Worm (Caenorhabditis elegans) whole organism, late embryonic: ENCODE results near the gene F42G2.5.
A peak's percentile ranks its signal among the peaks of the same experiment; 100 is the strongest.

Experiments
- C08G9.2 ChIP-seq: sonication (generic microtip); optimal IDR thresholded peaks from 2 replicates; lab custom pipeline; 2016; ENCODE audit warnings: mild to moderate bottlenecking, missing genetic modification characterization, moderate library complexity, missing compliant biosample characterization
- C38D4.7 ChIP-seq: fragments of 200-800 bp; sonication (Bioruptor generic); optimal IDR thresholded peaks from 2 replicates; lab custom pipeline; 2018; ENCODE audit warnings: mild to moderate bottlenecking, missing genetic modification characterization, moderate library complexity, missing compliant biosample characterization
- F13H6.1 ChIP-seq: sonication (generic microtip); optimal IDR thresholded peaks from 2 replicates; lab custom pipeline; 2016; ENCODE audit warnings: missing genetic modification characterization, missing compliant biosample characterization
- K02D7.2 ChIP-seq: sonication (generic microtip); optimal IDR thresholded peaks from 2 replicates; lab custom pipeline; 2017; ENCODE audit warnings: mild to moderate bottlenecking, missing genetic modification characterization, missing compliant biosample characterization
- ahr-1 ChIP-seq: sonication (generic microtip); optimal IDR thresholded peaks from 2 replicates; lab custom pipeline; 2016; ENCODE audit warnings: missing genetic modification characterization, missing compliant biosample characterization
- ceh-14 ChIP-seq: sonication (generic microtip); optimal IDR thresholded peaks from 2 replicates; lab custom pipeline; 2016; ENCODE audit warnings: missing genotype, missing genetic modification characterization, missing compliant biosample characterization
- ceh-18 ChIP-seq: sonication (generic microtip); optimal IDR thresholded peaks from 2 replicates; lab custom pipeline; 2016; ENCODE audit warnings: missing genetic modification characterization, missing compliant biosample characterization
- ceh-19 ChIP-seq: fragments of 200-800 bp; sonication (Bioruptor generic); optimal IDR thresholded peaks from 2 replicates; lab custom pipeline; 2018; ENCODE audit warnings: mild to moderate bottlenecking, missing genetic modification characterization, missing compliant biosample characterization
- ceh-2 ChIP-seq: sonication (generic microtip); optimal IDR thresholded peaks from 2 replicates; lab custom pipeline; 2016; ENCODE audit warnings: missing genotype, missing genetic modification characterization, missing compliant biosample characterization
- ceh-24 ChIP-seq: sonication (generic microtip); optimal IDR thresholded peaks from 2 replicates; lab custom pipeline; 2016; ENCODE audit warnings: mild to moderate bottlenecking, missing genetic modification characterization, missing compliant biosample characterization
- ceh-31 ChIP-seq: sonication (generic microtip); optimal IDR thresholded peaks from 2 replicates; lab custom pipeline; 2016; ENCODE audit warnings: missing genetic modification characterization, missing compliant biosample characterization
- ceh-34 ChIP-seq: sonication (generic microtip); optimal IDR thresholded peaks from 2 replicates; lab custom pipeline; 2016; ENCODE audit warnings: mild to moderate bottlenecking, missing genetic modification characterization, missing compliant biosample characterization
- ceh-45 ChIP-seq: fragments of 200-800 bp; sonication (Bioruptor generic); IDR thresholded peaks from 2 replicates; pipeline ENCODE4 v1.3.6; 2022; ENCODE audit warnings: missing genetic modification reagents, missing genetic modification characterization, missing compliant biosample characterization
- che-1 ChIP-seq: sonication (generic microtip); optimal IDR thresholded peaks from 2 replicates; lab custom pipeline; 2016; ENCODE audit warnings: mild to moderate bottlenecking, missing genetic modification characterization, missing compliant biosample characterization
- dve-1 ChIP-seq: sonication (generic microtip); optimal IDR thresholded peaks from 2 replicates; lab custom pipeline; 2017; ENCODE audit warnings: antibody characterized with exemption, mild to moderate bottlenecking, missing genetic modification characterization, missing compliant biosample characterization
- elt-2 ChIP-seq: sonication (generic microtip); optimal IDR thresholded peaks from 2 replicates; lab custom pipeline; 2016; ENCODE audit warnings: missing genetic modification reagents, missing genetic modification characterization, missing compliant biosample characterization
- ets-4 ChIP-seq: sonication (generic microtip); optimal IDR thresholded peaks from 2 replicates; lab custom pipeline; 2016; ENCODE audit warnings: missing genetic modification characterization, missing compliant biosample characterization
- fax-1 ChIP-seq: sonication (generic microtip); optimal IDR thresholded peaks from 2 replicates; lab custom pipeline; 2016; ENCODE audit warnings: missing genotype, missing genetic modification characterization, missing compliant biosample characterization
- fkh-10 ChIP-seq: fragments of 150-350 bp; optimal IDR thresholded peaks from 2 replicates; lab custom pipeline; 2014; ENCODE audit warnings: missing biosample characterization, missing genetic modification reagents, missing genetic modification characterization
- hlh-13 ChIP-seq: fragments of 200-800 bp; sonication (Bioruptor generic); optimal IDR thresholded peaks from 2 replicates; lab custom pipeline; 2018; ENCODE audit warnings: mild to moderate bottlenecking, missing genetic modification characterization, missing compliant biosample characterization
- hlh-15 ChIP-seq: sonication (generic microtip); optimal IDR thresholded peaks from 2 replicates; lab custom pipeline; 2016; ENCODE audit warnings: missing genetic modification characterization, missing compliant biosample characterization
- hlh-30 ChIP-seq: sonication (generic microtip); optimal IDR thresholded peaks from 2 replicates; lab custom pipeline; 2017; ENCODE audit warnings: antibody characterized with exemption, missing genetic modification characterization, missing compliant biosample characterization; ENCODE audit not compliant: insufficient read depth
- lin-11 ChIP-seq: fragments of 200-800 bp; sonication (Bioruptor generic); optimal IDR thresholded peaks from 2 replicates; lab custom pipeline; 2018; ENCODE audit warnings: mild to moderate bottlenecking, missing genetic modification characterization, missing compliant biosample characterization
- madf-2 ChIP-seq: sonication (generic microtip); optimal IDR thresholded peaks from 2 replicates; lab custom pipeline; 2017; ENCODE audit warnings: missing genetic modification characterization, missing compliant biosample characterization
- mec-3 ChIP-seq: sonication (generic microtip); optimal IDR thresholded peaks from 2 replicates; lab custom pipeline; 2016; ENCODE audit warnings: borderline replicate concordance, missing genetic modification characterization, missing compliant biosample characterization
- nfya-1 ChIP-seq: sonication (generic microtip); optimal IDR thresholded peaks from 2 replicates; lab custom pipeline; 2017; ENCODE audit warnings: missing genetic modification characterization, mild to moderate bottlenecking, missing compliant biosample characterization, antibody characterized with exemption, moderate library complexity
- nhr-11 ChIP-seq: fragments of 150-350 bp; optimal IDR thresholded peaks from 2 replicates; lab custom pipeline; 2014; ENCODE audit warnings: missing biosample characterization, missing genetic modification characterization
- npax-4 ChIP-seq: sonication (generic microtip); optimal IDR thresholded peaks from 2 replicates; lab custom pipeline; 2016; ENCODE audit warnings: missing genetic modification characterization, missing compliant biosample characterization
- odd-2 ChIP-seq: sonication (generic microtip); optimal IDR thresholded peaks from 2 replicates; lab custom pipeline; 2017; ENCODE audit warnings: antibody characterized with exemption, mild to moderate bottlenecking, missing genetic modification characterization, missing compliant biosample characterization
- pag-3 ChIP-seq: sonication (generic microtip); optimal IDR thresholded peaks from 2 replicates; lab custom pipeline; 2016; ENCODE audit warnings: missing compliant biosample characterization, missing genetic modification characterization, borderline replicate concordance
- pax-1 ChIP-seq: fragments of 150-350 bp; optimal IDR thresholded peaks from 2 replicates; lab custom pipeline; 2014; ENCODE audit warnings: missing biosample characterization, missing genetic modification characterization
- pros-1 ChIP-seq: fragments of 150-350 bp; optimal IDR thresholded peaks from 2 replicates; lab custom pipeline; 2014; ENCODE audit warnings: missing biosample characterization, missing genetic modification reagents, missing genetic modification characterization
- sox-2 ChIP-seq: fragments of 200-800 bp; sonication (Bioruptor generic); IDR thresholded peaks from 2 replicates; pipeline ENCODE4 v1.3.6; 2022; ENCODE audit warnings: missing genetic modification reagents, missing genetic modification characterization, missing compliant biosample characterization
- sox-4 ChIP-seq: sonication (generic microtip); optimal IDR thresholded peaks from 2 replicates; lab custom pipeline; 2017; ENCODE audit warnings: mild to moderate bottlenecking, missing genetic modification characterization, inconsistent platforms, missing compliant biosample characterization
- tbx-2 ChIP-seq: sonication (generic microtip); optimal IDR thresholded peaks from 2 replicates; lab custom pipeline; 2016; ENCODE audit warnings: missing genetic modification characterization, missing compliant biosample characterization
- tbx-7 ChIP-seq: sonication (generic microtip); optimal IDR thresholded peaks from 2 replicates; lab custom pipeline; 2016; ENCODE audit warnings: missing genotype, missing genetic modification characterization, missing compliant biosample characterization
- unc-3 ChIP-seq, 2 experiments: fragments of 200-800 bp in 1 of 2; sonication (Bioruptor generic) in 1 of 2; sonication (generic microtip) in 1 of 2; conservative IDR thresholded peaks in 1 of 2; optimal IDR thresholded peaks in 1 of 2; 2 replicates each; pipeline versions ENCODE4 v1.3.6 to Lab custom; 2016 to 2022; ENCODE audit warnings: missing compliant biosample characterization in 2 of 2, missing genetic modification characterization in 2 of 2, missing genetic modification reagents in 1 of 2
- unc-42 ChIP-seq: sonication (generic microtip); optimal IDR thresholded peaks from 2 replicates; lab custom pipeline; 2016; ENCODE audit warnings: missing genotype, missing genetic modification characterization, missing compliant biosample characterization
- unc-86 ChIP-seq: sonication (generic microtip); optimal IDR thresholded peaks from 2 replicates; lab custom pipeline; 2016; ENCODE audit warnings: missing genetic modification characterization, missing compliant biosample characterization
- zip-5 ChIP-seq: sonication (generic microtip); optimal IDR thresholded peaks from 2 replicates; lab custom pipeline; 2016; ENCODE audit warnings: missing genetic modification characterization, missing compliant biosample characterization

The F42G2.5 gene

ce11 chrII:2450990-2451389 lies 33.2 kb upstream of the F42G2.5 start (continued):
- TF ChIP-seq hlh-13 (no peak), mec-3 (tag; lab: Kevin White, UChicago) (peak; percentile 59), sox-2 (no peak), F13H6.1 (tag; lab: Kevin White, UChicago) (peak; percentile 10), odd-2 (tag; lab: Kevin White, UChicago) (no peak), ceh-45 (GFP tag; lab: Robert Waterston, UW) (no peak), ahr-1 (tag; lab: Kevin White, UChicago) (no peak), ets-4 (tag; lab: Kevin White, UChicago) (peak; percentile 57), fkh-10 (GFP tag; lab: Kevin White, UChicago) (no peak), madf-2 (tag; lab: Kevin White, UChicago) (no peak), ceh-24 (tag; lab: Kevin White, UChicago) (no peak), K02D7.2 (tag; lab: Kevin White, UChicago) (no peak), hlh-15 (tag; lab: Kevin White, UChicago) (no peak), tbx-7 (tag; lab: Kevin White, UChicago) (peak; percentile 55), nfya-1 (tag; lab: Kevin White, UChicago) (no peak), npax-4 (tag; lab: Kevin White, UChicago) (no peak), ceh-14 (tag; lab: Kevin White, UChicago) (no peak), fax-1 (tag; lab: Kevin White, UChicago) (no peak), elt-2 (no peak), C38D4.7 (GFP tag; lab: Kevin White, UChicago) (no peak), che-1 (tag; lab: Kevin White, UChicago) (peak; percentile 16), C08G9.2 (tag; lab: Kevin White, UChicago) (peak; percentile 79), pros-1 (tag; lab: Kevin White, UChicago) (no peak), unc-42 (tag; lab: Kevin White, UChicago) (no peak), lin-11 (tag; lab: Kevin White, UChicago) (no peak), ceh-31 (tag; lab: Kevin White, UChicago) (peak; percentile 76), dve-1 (tag; lab: Kevin White, UChicago) (no peak), nhr-11 (tag; lab: Kevin White, UChicago) (no peak), hlh-30 (tag; lab: Kevin White, UChicago) (no peak), pax-1 (tag; lab: Kevin White, UChicago) (no peak), zip-5 (tag; lab: Kevin White, UChicago) (peak; percentile 25), unc-86 (tag; lab: Kevin White, UChicago) (no peak), ceh-2 (tag; lab: Kevin White, UChicago) (peak; percentile 10)
- TF ChIP-seq, all 69 proteins: peak for 15

ce11 chrII:2446727-2447126 lies 28.9 kb upstream of the F42G2.5 start:
- TF ChIP-seq K02D7.2 (tag; lab: Kevin White, UChicago) (no peak), ceh-31 (tag; lab: Kevin White, UChicago) (no peak), nhr-11 (tag; lab: Kevin White, UChicago) (no peak), pros-1 (tag; lab: Kevin White, UChicago) (no peak), nfya-1 (tag; lab: Kevin White, UChicago) (no peak), ceh-19 (no peak), sox-4 (tag; lab: Kevin White, UChicago) (no peak), tbx-2 (tag; lab: Kevin White, UChicago) (no peak), unc-3 (GFP tag; conservative IDR thresholded peaks at IDR 0.05; lab: Robert Waterston, UW) (no peak), unc-3 (tag; optimal IDR thresholded peaks at IDR 0.05; lab: Kevin White, UChicago) (no peak), ahr-1 (tag; lab: Kevin White, UChicago) (no peak), ceh-2 (tag; lab: Kevin White, UChicago) (no peak), ceh-34 (tag; lab: Kevin White, UChicago) (no peak), pag-3 (tag; lab: Kevin White, UChicago) (no peak), ceh-18 (tag; lab: Kevin White, UChicago) (no peak), unc-42 (tag; lab: Kevin White, UChicago) (no peak)
